Fruit fly (Drosophila melanogaster): ENCODE measurements around the gene CG43702.

dm6 chr3L:21302493-21302892, 4.0 kb downstream of the CG43702 start:
- no peak for TF ChIP-seq EcR (GFP tag; optimal IDR thresholded peaks at IDR 0.05)
- TF ChIP-seq usp (GFP tag; optimal IDR thresholded peaks at IDR 0.05), result no peak
- TF ChIP-seq CG8478 (optimal IDR thresholded peaks at IDR 0.05), result no peak
- TF ChIP-seq Dll (optimal IDR thresholded peaks at IDR 0.05), result no peak
